Fruit fly (Drosophila melanogaster) whole organism, embryonic: ENCODE measurements around the gene PK2-R2.
A peak's percentile ranks its signal among the peaks of the same experiment; 100 is the strongest.

ENCODE experiments used
- ATbp ChIP-seq: fragments of 200-800 bp; sonication (Bioruptor generic); optimal IDR thresholded peaks from 2 replicates; lab custom pipeline; 2017; ENCODE audit warnings: missing biosample characterization, mild to moderate bottlenecking, missing genetic modification characterization, missing genetic modification reagents
- Aef1 ChIP-seq: fragments of 200-800 bp; sonication (Bioruptor generic); IDR thresholded peaks from 3 replicates; pipeline ENCODE4 v1.3.6; 2022; ENCODE audit warnings: missing biosample characterization, missing genetic modification characterization
- CG10147 ChIP-seq: fragments of 200-800 bp; sonication (Bioruptor generic); optimal IDR thresholded peaks from 2 replicates; lab custom pipeline; 2019; ENCODE audit warnings: missing biosample characterization, mild to moderate bottlenecking, missing genetic modification characterization, moderate library complexity
- CG10565 ChIP-seq: fragments of 200-800 bp; sonication (Bioruptor generic); optimal IDR thresholded peaks from 3 replicates; lab custom pipeline; 2016; ENCODE audit warnings: missing biosample characterization, mild to moderate bottlenecking, missing genetic modification characterization
- CG10959 ChIP-seq: fragments of 200-800 bp; sonication (Bioruptor generic); IDR thresholded peaks from 2 replicates; pipeline ENCODE4 v1.3.6; 2022; ENCODE audit warnings: missing biosample characterization, missing genetic modification characterization
- CG11696 ChIP-seq: fragments of 200-800 bp; sonication (Bioruptor generic); IDR thresholded peaks from 2 replicates; pipeline ENCODE4 v1.3.6; 2022; ENCODE audit warnings: missing biosample characterization, missing genetic modification characterization
- CG15479 ChIP-seq: fragments of 200-800 bp; sonication (Bioruptor generic); optimal IDR thresholded peaks from 3 replicates; lab custom pipeline; 2019; ENCODE audit warnings: missing biosample characterization, mild to moderate bottlenecking, missing genetic modification characterization, moderate library complexity
- CG1792 ChIP-seq: fragments of 200-800 bp; sonication (Bioruptor generic); optimal IDR thresholded peaks from 2 replicates; lab custom pipeline; 2016; ENCODE audit warnings: missing biosample characterization, missing genetic modification characterization
- CG18599 ChIP-seq: fragments of 200-800 bp; sonication (Bioruptor generic); optimal IDR thresholded peaks from 3 replicates; lab custom pipeline; 2017; ENCODE audit warnings: missing biosample characterization, missing genetic modification characterization, mild to moderate bottlenecking, moderate library complexity, missing genetic modification reagents
- CG2116 ChIP-seq: fragments of 200-800 bp; sonication (Bioruptor generic); optimal IDR thresholded peaks from 3 replicates; lab custom pipeline; 2018; ENCODE audit warnings: missing biosample characterization, mild to moderate bottlenecking, missing genetic modification characterization
- CG2120 ChIP-seq: fragments of 200-800 bp; sonication (Bioruptor generic); optimal IDR thresholded peaks from 3 replicates; lab custom pipeline; 2016; ENCODE audit warnings: missing biosample characterization, missing genetic modification characterization
- CG2202 ChIP-seq: fragments of 200-800 bp; sonication (Bioruptor generic); optimal IDR thresholded peaks from 2 replicates; lab custom pipeline; 2018; ENCODE audit warnings: missing biosample characterization, mild to moderate bottlenecking, missing genetic modification characterization
- CG2678 ChIP-seq: fragments of 200-800 bp; sonication (Bioruptor generic); optimal IDR thresholded peaks from 3 replicates; lab custom pipeline; 2019; ENCODE audit warnings: missing biosample characterization, mild to moderate bottlenecking, missing genetic modification characterization, moderate library complexity
- CG34376 ChIP-seq: fragments of 200-800 bp; sonication (Bioruptor generic); optimal IDR thresholded peaks from 2 replicates; lab custom pipeline; 2018; ENCODE audit warnings: missing biosample characterization, mild to moderate bottlenecking, missing genetic modification characterization
- CG4730 ChIP-seq: fragments of 200-800 bp; sonication (Bioruptor generic); IDR thresholded peaks from 2 replicates; pipeline ENCODE4 v1.3.6; 2022; ENCODE audit warnings: missing biosample characterization, missing genetic modification characterization
- CG7357 ChIP-seq: fragments of 200-800 bp; sonication (Bioruptor generic); IDR thresholded peaks from 3 replicates; pipeline ENCODE4 v1.3.6; 2022; ENCODE audit warnings: missing biosample characterization, missing genetic modification characterization
- CG9609 ChIP-seq: fragments of 200-800 bp; sonication (Bioruptor generic); optimal IDR thresholded peaks from 3 replicates; lab custom pipeline; 2016; ENCODE audit warnings: missing biosample characterization, missing genetic modification characterization
- CHES-1-like ChIP-seq: fragments of 200-800 bp; sonication (Bioruptor generic); optimal IDR thresholded peaks from 2 replicates; lab custom pipeline; 2016; ENCODE audit warnings: missing biosample characterization, missing genetic modification characterization
- D19B ChIP-seq: fragments of 200-800 bp; sonication (Bioruptor generic); optimal IDR thresholded peaks from 2 replicates; lab custom pipeline; 2017; ENCODE audit warnings: missing biosample characterization, mild to moderate bottlenecking, missing genetic modification characterization
- Dfd ChIP-seq, 2 experiments: fragments of >200 bp; optimal IDR thresholded peaks; 2 replicates each; lab custom pipeline; 2017; ENCODE audit warnings: missing biosample characterization in 2 of 2, missing genetic modification characterization in 2 of 2
- Dp ChIP-seq: fragments of 200-800 bp; sonication (Bioruptor generic); optimal IDR thresholded peaks from 2 replicates; lab custom pipeline; 2018; ENCODE audit warnings: missing biosample characterization, mild to moderate bottlenecking, missing genetic modification characterization, moderate library complexity
- Ets65A ChIP-seq: fragments of 200-800 bp; sonication (Bioruptor generic); peaks from one replicate; lab custom pipeline; 2016; ENCODE audit warnings: missing biosample characterization, missing genetic modification characterization
- GATAe ChIP-seq: fragments of 200-800 bp; sonication (Bioruptor generic); conservative IDR thresholded peaks from 2 replicates; pipeline ENCODE4 v1.3.6; 2022; ENCODE audit warnings: missing biosample characterization, missing genetic modification characterization
- HLH3B ChIP-seq: fragments of 200-800 bp; sonication (Bioruptor generic); IDR thresholded peaks from 2 replicates; pipeline ENCODE4 v1.3.6; 2022; ENCODE audit warnings: missing biosample characterization, missing genetic modification characterization
- Hey ChIP-seq: fragments of 200-800 bp; sonication (Bioruptor generic); optimal IDR thresholded peaks from 3 replicates; lab custom pipeline; 2018; ENCODE audit warnings: missing biosample characterization, mild to moderate bottlenecking, missing genetic modification characterization
- Taf1 ChIP-seq: fragments of 200-800 bp; sonication (Bioruptor generic); IDR thresholded peaks from 2 replicates; pipeline ENCODE4 v1.3.6; 2022; ENCODE audit warnings: missing biosample characterization, missing genetic modification characterization
- al ChIP-seq: fragments of 200-800 bp; sonication (Bioruptor generic); IDR thresholded peaks from 2 replicates; pipeline ENCODE4 v1.3.6; 2022; ENCODE audit warnings: missing biosample characterization, missing genetic modification characterization
- ato ChIP-seq: fragments of 200-800 bp; sonication (Bioruptor generic); IDR thresholded peaks from 2 replicates; pipeline ENCODE4 v1.3.6; 2022; ENCODE audit warnings: missing biosample characterization, missing genetic modification characterization; ENCODE audit not compliant: partially characterized antibody
- exex ChIP-seq: fragments of 200-800 bp; sonication (Bioruptor generic); optimal IDR thresholded peaks from 4 replicates; lab custom pipeline; 2018; ENCODE audit warnings: missing biosample characterization, mild to moderate bottlenecking, missing genetic modification characterization, moderate library complexity
- gfzf ChIP-seq: fragments of 200-800 bp; sonication (Bioruptor generic); optimal IDR thresholded peaks from 2 replicates; lab custom pipeline; 2016; ENCODE audit warnings: missing biosample characterization, mild to moderate bottlenecking, missing genetic modification characterization, moderate library complexity
- grn ChIP-seq: fragments of 200-800 bp; sonication (Bioruptor generic); optimal IDR thresholded peaks from 3 replicates; lab custom pipeline; 2017; ENCODE audit warnings: missing biosample characterization, missing genetic modification characterization
- lab ChIP-seq: fragments of 200-800 bp; sonication (Bioruptor generic); optimal IDR thresholded peaks from 3 replicates; lab custom pipeline; 2017; ENCODE audit warnings: missing biosample characterization, missing genetic modification characterization, mild to moderate bottlenecking, moderate library complexity, missing genetic modification reagents
- lbe ChIP-seq: fragments of 200-800 bp; sonication (Bioruptor generic); optimal IDR thresholded peaks from 2 replicates; lab custom pipeline; 2016; ENCODE audit warnings: missing biosample characterization, mild to moderate bottlenecking, missing genetic modification characterization
- mirr ChIP-seq: fragments of 200-800 bp; sonication (Bioruptor generic); optimal IDR thresholded peaks from 3 replicates; lab custom pipeline; 2018; ENCODE audit warnings: missing biosample characterization, mild to moderate bottlenecking, missing genetic modification characterization
- nmo ChIP-seq: fragments of 200-800 bp; sonication (Bioruptor generic); optimal IDR thresholded peaks from 2 replicates; lab custom pipeline; 2018; ENCODE audit warnings: missing biosample characterization, mild to moderate bottlenecking, missing genetic modification characterization, moderate library complexity
- nom ChIP-seq: fragments of 200-800 bp; sonication (Bioruptor generic); optimal IDR thresholded peaks from 2 replicates; lab custom pipeline; 2017; ENCODE audit warnings: missing biosample characterization, missing genetic modification characterization, mild to moderate bottlenecking, moderate library complexity, missing genetic modification reagents
- sd ChIP-seq: fragments of 200-800 bp; sonication (Bioruptor generic); optimal IDR thresholded peaks from 3 replicates; lab custom pipeline; 2018; ENCODE audit warnings: missing biosample characterization, mild to moderate bottlenecking, missing genetic modification characterization, moderate library complexity
- slou ChIP-seq: fragments of 200-800 bp; sonication (Bioruptor generic); optimal IDR thresholded peaks from 3 replicates; lab custom pipeline; 2016; ENCODE audit warnings: missing biosample characterization, missing genetic modification characterization
- sug ChIP-seq: fragments of 200-800 bp; optimal IDR thresholded peaks from 2 replicates; lab custom pipeline; 2019; ENCODE audit warnings: missing biosample characterization, mild to moderate bottlenecking, missing genetic modification characterization, moderate library complexity
- tap ChIP-seq: fragments of 200-800 bp; optimal IDR thresholded peaks from 3 replicates; lab custom pipeline; 2019; ENCODE audit warnings: missing biosample characterization, mild to moderate bottlenecking, missing genetic modification characterization, moderate library complexity
- tio ChIP-seq: fragments of 200-800 bp; sonication (Bioruptor generic); optimal IDR thresholded peaks from 2 replicates; lab custom pipeline; 2017; ENCODE audit warnings: missing biosample characterization, missing genetic modification characterization, inconsistent platforms
- unc-4 ChIP-seq: fragments of 200-800 bp; sonication (Bioruptor generic); IDR thresholded peaks from 2 replicates; pipeline ENCODE4 v1.3.6; 2022; ENCODE audit warnings: missing biosample characterization, missing genetic modification characterization; ENCODE audit not compliant: partially characterized antibody
- vnd ChIP-seq: fragments of 200-800 bp; sonication (Bioruptor generic); IDR thresholded peaks from 3 replicates; pipeline ENCODE4 v1.3.6; 2022; ENCODE audit warnings: missing biosample characterization, missing genetic modification characterization; ENCODE audit not compliant: partially characterized antibody

The PK2-R2 gene

DNA sequence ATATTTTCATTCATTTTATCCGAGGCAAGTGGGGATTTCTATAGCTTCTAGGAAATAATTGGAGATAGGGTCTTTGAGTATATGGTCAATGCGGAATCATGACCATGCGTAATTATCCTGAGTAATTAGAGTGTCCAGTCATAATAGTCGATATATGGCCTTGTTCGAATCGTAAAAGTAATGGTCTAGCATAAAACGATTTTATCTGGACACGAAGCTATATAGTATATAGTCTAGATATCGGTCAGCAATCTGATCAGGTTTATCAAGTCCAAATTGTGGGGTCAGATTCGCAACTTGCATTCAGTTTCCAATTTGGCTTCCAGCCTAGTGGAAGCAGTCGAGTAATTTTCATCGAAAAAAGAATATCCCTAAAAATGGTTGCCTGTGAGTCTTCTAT lies 31.6 kb downstream of the PK2-R2 start, which contains the start of gene CG32473:
TSS of gene CG32473 (plus strand) at position 301 of the 400 bp plus-strand sequence.
- TF ChIP-seq CG15479 (GFP tag; lab: Kevin White, UChicago): no peak
- TF ChIP-seq D19B (GFP tag; lab: Kevin White, UChicago): no peak
- no peak for TF ChIP-seq gfzf (GFP tag; lab: Kevin White, UChicago)
- no peak for TF ChIP-seq CG2678 (tag; lab: Kevin White, UChicago)
- no peak for TF ChIP-seq slou
- peak; percentile 8 for TF ChIP-seq sug (tag; lab: Kevin White, UChicago)
- no peak for TF ChIP-seq ATbp

DNA sequence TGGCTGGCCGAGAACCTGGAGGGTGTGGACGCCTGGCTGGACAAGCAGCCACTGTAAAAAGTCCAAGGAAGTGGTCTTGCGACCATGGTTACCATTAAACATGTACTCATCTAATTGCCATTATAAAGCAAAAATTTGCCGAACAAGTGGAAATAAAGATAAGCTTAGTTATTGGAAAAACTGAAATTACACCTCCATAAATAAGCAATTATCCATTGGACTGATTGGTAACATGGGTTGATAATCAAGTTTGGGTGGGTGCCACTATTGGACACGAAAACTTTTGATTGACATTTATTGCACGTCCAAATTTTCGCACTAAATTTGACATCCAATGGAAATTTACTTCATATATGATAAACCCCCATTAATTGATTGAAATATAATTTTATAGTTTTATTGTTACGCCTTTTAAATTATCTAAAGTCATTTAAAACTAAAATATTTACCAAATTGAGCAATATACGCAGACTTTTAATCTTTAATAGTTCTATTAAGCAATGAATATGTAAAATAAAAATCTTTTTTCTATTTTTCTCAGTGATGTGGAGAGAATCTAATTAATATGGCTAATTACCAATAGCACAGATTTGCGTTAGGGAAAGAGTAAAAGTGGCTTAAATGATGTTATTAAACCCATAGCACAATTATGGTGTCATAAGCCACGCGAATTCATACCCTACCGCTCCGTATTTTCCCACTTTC lies 35.7 kb downstream of the PK2-R2 start, which contains the start of gene CG8774:
TSS of gene CG8774 (plus strand) at position 655 of the 705 bp plus-strand sequence.
- TF ChIP-seq CG10147 (GFP tag; lab: Kevin White, UChicago): no peak
- TF ChIP-seq nom: no peak
- TF ChIP-seq CG2120 (GFP tag; lab: Kevin White, UChicago): no peak
- no peak for TF ChIP-seq CG10565 (GFP tag; lab: Kevin White, UChicago)
- TF ChIP-seq tap: no peak
- peak; percentile 55 for TF ChIP-seq sug (tag; lab: Kevin White, UChicago)
- TF ChIP-seq HLH3B (GFP tag; lab: Robert Waterston, UW): no peak
- peak; percentile 57 for TF ChIP-seq Ets65A (GFP tag; lab: Kevin White, UChicago)
- TF ChIP-seq CG11696 (GFP tag; lab: Robert Waterston, UW): no peak
- no peak for TF ChIP-seq Dfd (GFP tag; optimal IDR thresholded peaks at IDR 0.05; lab: Kevin White, UChicago)
- TF ChIP-seq tio (GFP tag; lab: Kevin White, UChicago): no peak
- no peak for TF ChIP-seq lbe (GFP tag; lab: Kevin White, UChicago)
- peak; percentile 69 for TF ChIP-seq exex (tag; lab: Kevin White, UChicago)
- TF ChIP-seq unc-4 (GFP tag; lab: Robert Waterston, UW): no peak
- no peak for TF ChIP-seq nmo (GFP tag; lab: Kevin White, UChicago)
- no peak for TF ChIP-seq CG4730 (GFP tag; lab: Robert Waterston, UW)
- TF ChIP-seq Taf1 (GFP tag; lab: Robert Waterston, UW): no peak
- peak; percentile 30 for TF ChIP-seq CG2678 (tag; lab: Kevin White, UChicago)
- TF ChIP-seq CG15479 (GFP tag; lab: Kevin White, UChicago): no peak
- no peak for TF ChIP-seq CG2116 (GFP tag; lab: Kevin White, UChicago)
- TF ChIP-seq CG1792 (GFP tag; lab: Kevin White, UChicago): no peak

DNA sequence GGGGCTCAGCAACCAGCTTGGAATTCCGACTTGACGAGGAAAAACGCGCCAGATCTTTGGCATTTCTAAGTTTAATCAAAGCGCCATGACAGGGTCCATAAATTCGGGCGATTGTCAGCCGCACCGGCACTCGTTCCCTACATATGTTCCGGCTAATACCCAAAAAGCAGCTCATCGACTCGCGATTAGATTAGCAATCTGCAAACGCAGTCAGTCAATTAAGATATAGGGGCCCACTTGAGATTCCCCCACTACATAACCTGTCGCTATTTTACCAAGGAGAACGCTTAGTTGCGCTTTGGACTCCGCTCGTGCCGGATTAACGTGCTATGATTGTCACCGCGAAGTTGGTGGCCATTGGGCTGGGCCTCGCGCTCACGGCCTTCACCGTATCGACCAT lies 39.5 kb downstream of the PK2-R2 start, which contains the start of gene CG8773:
TSS of gene CG8773 (plus strand) at position 288 of the 400 bp plus-strand sequence.
- TF ChIP-seq sd (tag; lab: Kevin White, UChicago) (peak; percentile 77), sug (tag; lab: Kevin White, UChicago) (peak; percentile 76), al (GFP tag; lab: Robert Waterston, UW) (no peak), CG34376 (GFP tag; lab: Kevin White, UChicago) (peak; percentile 66), CG9609 (GFP tag; lab: Kevin White, UChicago) (no peak), GATAe (peak; percentile 44; the same call in 1 of the 2 replicates), CG2202 (tag; lab: Kevin White, UChicago) (no peak), Dp (GFP tag; lab: Kevin White, UChicago) (no peak), CG7357 (GFP tag; lab: Robert Waterston, UW) (no peak), vnd (GFP tag; lab: Robert Waterston, UW) (0 out of 3 replicates have a peak, but pooled peaks have one; percentile 41), Hey (tag; lab: Kevin White, UChicago) (peak; percentile 51), exex (tag; lab: Kevin White, UChicago) (peak; percentile 90), CG10959 (no peak), Aef1 (GFP tag; lab: Robert Waterston, UW) (no peak), CHES-1-like (GFP tag; lab: Kevin White, UChicago) (no peak), ato (no peak), CG18599 (peak; percentile 21), grn (GFP tag; lab: Kevin White, UChicago) (peak; percentile 14), lab (GFP tag; lab: Kevin White, UChicago) (peak; percentile 8), mirr (GFP tag; lab: Kevin White, UChicago) (peak; percentile 57)
